Fruit fly (Drosophila melanogaster) whole organism, adult: ENCODE data around the gene CG17768.

Source experiments
- CG11617 ChIP-seq: fragments of 200-800 bp; sonication (Bioruptor generic); optimal IDR thresholded peaks from 2 replicates; lab custom pipeline; 2017; ENCODE audit warnings: mild to moderate bottlenecking, missing biosample characterization, missing genetic modification reagents, missing genetic modification characterization
- CG12768 ChIP-seq: fragments of 200-800 bp; sonication (Bioruptor generic); optimal IDR thresholded peaks from 2 replicates; lab custom pipeline; 2017; ENCODE audit warnings: missing biosample characterization, missing genetic modification characterization, mild to moderate bottlenecking, moderate library complexity, missing genetic modification reagents
- CG14711 ChIP-seq: fragments of 200-800 bp; sonication (Bioruptor generic); optimal IDR thresholded peaks from 2 replicates; lab custom pipeline; 2018; ENCODE audit warnings: missing biosample characterization, mild to moderate bottlenecking, missing genetic modification characterization, moderate library complexity
- CG1620 ChIP-seq: fragments of 200-800 bp; sonication (Bioruptor generic); optimal IDR thresholded peaks from 2 replicates; lab custom pipeline; 2016; ENCODE audit warnings: missing biosample characterization, missing genetic modification characterization
- CG33017 ChIP-seq: fragments of 200-800 bp; sonication (Bioruptor generic); optimal IDR thresholded peaks from 2 replicates; lab custom pipeline; 2018; ENCODE audit warnings: missing biosample characterization, mild to moderate bottlenecking, missing genetic modification characterization, moderate library complexity
- CG5204 ChIP-seq: fragments of 200-800 bp; sonication (Bioruptor generic); optimal IDR thresholded peaks from 2 replicates; lab custom pipeline; 2016; ENCODE audit warnings: missing biosample characterization, missing genetic modification characterization
- CG7045 ChIP-seq: fragments of 200-800 bp; sonication (Bioruptor generic); optimal IDR thresholded peaks from 2 replicates; lab custom pipeline; 2017; ENCODE audit warnings: missing biosample characterization, mild to moderate bottlenecking, missing genetic modification characterization
- CG7101 ChIP-seq: fragments of 200-800 bp; sonication (Bioruptor generic); optimal IDR thresholded peaks from 2 replicates; lab custom pipeline; 2018; ENCODE audit warnings: missing biosample characterization, mild to moderate bottlenecking, missing genetic modification characterization, moderate library complexity
- Clk ChIP-seq: fragments of 200-800 bp; sonication (Bioruptor generic); optimal IDR thresholded peaks from 2 replicates; lab custom pipeline; 2017; ENCODE audit warnings: missing biosample characterization, missing genetic modification characterization
- Crg-1 ChIP-seq: fragments of 200-800 bp; sonication (Bioruptor generic); optimal IDR thresholded peaks from 2 replicates; lab custom pipeline; 2016; ENCODE audit warnings: missing biosample characterization, missing genetic modification characterization
- Hr96 ChIP-seq: fragments of 200-800 bp; sonication (Bioruptor generic); optimal IDR thresholded peaks from 2 replicates; lab custom pipeline; 2016; ENCODE audit warnings: missing biosample characterization, missing genetic modification characterization
- Mnt ChIP-seq: fragments of 200-800 bp; sonication (Bioruptor generic); optimal IDR thresholded peaks from 2 replicates; lab custom pipeline; 2016; ENCODE audit warnings: missing biosample characterization, mild to moderate bottlenecking, missing genetic modification characterization
- bab1 ChIP-seq: fragments of 200-800 bp; sonication (Bioruptor generic); optimal IDR thresholded peaks from 3 replicates; lab custom pipeline; 2019; ENCODE audit warnings: missing biosample characterization, mild to moderate bottlenecking, missing genetic modification characterization, moderate library complexity
- cic ChIP-seq: fragments of 200-800 bp; sonication (Bioruptor generic); optimal IDR thresholded peaks from 2 replicates; lab custom pipeline; 2017; ENCODE audit warnings: missing biosample characterization, mild to moderate bottlenecking, missing genetic modification characterization, moderate library complexity
- cnc ChIP-seq, 2 experiments: fragments of >200 bp; optimal IDR thresholded peaks; 2 replicates each; lab custom pipeline; 2017
- kay ChIP-seq: fragments of 200-800 bp; sonication (Bioruptor generic); peaks from one replicate; lab custom pipeline; 2016; ENCODE audit warnings: missing biosample characterization, missing genetic modification characterization, borderline replicate concordance
- ovo ChIP-seq: fragments of 200-800 bp; sonication (Bioruptor generic); optimal IDR thresholded peaks from 2 replicates; lab custom pipeline; 2016; ENCODE audit warnings: missing biosample characterization, missing genetic modification characterization
- pad ChIP-seq: fragments of 200-800 bp; sonication (Bioruptor generic); optimal IDR thresholded peaks from 3 replicates; lab custom pipeline; 2017; ENCODE audit warnings: missing biosample characterization, missing genetic modification characterization, mild to moderate bottlenecking, moderate library complexity, missing genetic modification reagents
- tj ChIP-seq: fragments of 200-800 bp; sonication (Bioruptor generic); optimal IDR thresholded peaks from 3 replicates; lab custom pipeline; 2017; ENCODE audit warnings: missing biosample characterization, mild to moderate bottlenecking, missing genetic modification characterization, moderate library complexity
- toe ChIP-seq: fragments of 200-800 bp; sonication (Bioruptor generic); optimal IDR thresholded peaks from 2 replicates; lab custom pipeline; 2016; ENCODE audit warnings: missing biosample characterization, missing genetic modification characterization

The CG17768 gene

DNA sequence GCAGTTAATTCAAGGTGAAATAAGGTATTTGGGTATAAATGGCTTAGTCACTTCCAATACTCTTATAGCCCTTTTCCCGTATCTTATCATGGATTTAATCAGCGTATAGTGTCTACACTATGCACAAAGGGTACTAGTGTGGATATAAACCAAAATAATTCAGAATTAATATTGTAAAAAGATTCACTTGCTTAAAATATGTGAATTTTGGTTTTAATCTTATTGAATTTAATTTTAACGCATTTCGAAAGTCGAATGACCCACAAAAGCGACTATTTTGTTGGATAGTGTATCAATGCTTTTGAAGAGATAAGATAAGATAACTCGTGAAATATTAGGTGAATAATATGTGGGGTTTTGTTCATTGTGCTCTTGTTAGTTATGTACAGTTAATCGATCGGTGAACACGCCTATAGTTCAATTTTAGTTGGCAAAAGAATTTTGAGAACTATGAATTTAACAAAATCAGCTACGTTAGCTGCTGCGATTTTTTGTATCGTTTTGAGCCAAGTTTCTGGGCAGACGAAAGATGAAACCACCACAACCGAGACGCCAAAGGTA, 23.0 kb downstream of the CG17768 start, which contains the start of gene CG5096:
Gene CG5096, plus strand, starts transcription at position 374 of the 561 bp plus-strand sequence.
- TF ChIP-seq CG5204 (GFP tag; lab: Kevin White, UChicago) (no peak), CG11617 (GFP tag; lab: Kevin White, UChicago) (peak; percentile 92), bab1 (no peak), CG14711 (peak; percentile 90), Clk (GFP tag; lab: Kevin White, UChicago) (peak; percentile 63), Mnt (GFP tag; lab: Kevin White, UChicago) (peak; percentile 56), cic (GFP tag; lab: Kevin White, UChicago) (peak; percentile 86), CG12768 (GFP tag; lab: Kevin White, UChicago) (peak; percentile 92), tj (peak; percentile 46), pad (GFP tag; lab: Kevin White, UChicago) (peak; percentile 71), kay (GFP tag; lab: Kevin White, UChicago) (peak; percentile 97), CG33017 (peak; percentile 96), CG7101 (tag; lab: Kevin White, UChicago) (peak; percentile 96), toe (GFP tag; lab: Kevin White, UChicago) (no peak), CG7045 (GFP tag; lab: Kevin White, UChicago) (peak; percentile 82), Hr96 (GFP tag; lab: Kevin White, UChicago) (no peak), ovo (no peak), Crg-1 (peak; percentile 55), cnc (optimal IDR thresholded peaks at IDR 0.05; lab: Kevin White, UChicago) (peak in 1 of 2 experiments; percentile 27), CG1620 (GFP tag; lab: Kevin White, UChicago) (no peak)

DNA sequence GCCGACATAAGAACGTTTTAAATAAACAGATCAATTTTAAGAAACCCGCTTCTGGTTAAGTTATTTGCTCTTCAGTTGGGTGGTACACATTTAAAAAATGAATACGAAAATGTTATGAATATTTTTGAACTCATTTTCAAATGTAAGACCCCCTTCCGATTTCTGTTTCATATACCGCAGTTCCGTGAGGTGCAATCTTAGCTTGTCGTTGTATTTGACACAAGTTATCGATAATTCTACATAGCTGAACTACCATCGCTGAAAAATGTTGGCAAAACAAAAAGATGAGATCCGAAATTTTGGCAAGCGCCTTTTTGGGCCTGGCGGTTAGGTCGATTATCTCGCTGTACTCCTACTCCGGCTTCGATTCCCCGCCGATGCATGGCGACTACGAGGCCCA, 25.1 kb downstream of the CG17768 start, which contains the start of gene gny:
Gene gny, plus strand, starts transcription at position 239 of the 400 bp plus-strand sequence.
- TF ChIP-seq bab1 (peak; percentile 15), ovo (no peak)

- TF ChIP-seq Hr96 (GFP tag; lab: Kevin White, UChicago): no peak
- no peak for TF ChIP-seq CG12768 (GFP tag; lab: Kevin White, UChicago)
- no peak for TF ChIP-seq ovo
- TF ChIP-seq cic (GFP tag; lab: Kevin White, UChicago): no peak
- TF ChIP-seq Clk (GFP tag; lab: Kevin White, UChicago): no peak
- no peak for TF ChIP-seq Crg-1
- no peak for TF ChIP-seq toe (GFP tag; lab: Kevin White, UChicago)
- no peak for TF ChIP-seq CG5204 (GFP tag; lab: Kevin White, UChicago)
- no peak for TF ChIP-seq CG11617 (GFP tag; lab: Kevin White, UChicago)
- TF ChIP-seq pad (GFP tag; lab: Kevin White, UChicago): no peak
- TF ChIP-seq tj: no peak
- TF ChIP-seq cnc (optimal IDR thresholded peaks at IDR 0.05; lab: Kevin White, UChicago): no peak
- no peak for TF ChIP-seq CG33017
Measured at dm6 chr2L:10378631-10379030, 26.4 kb downstream of the CG17768 start.

DNA sequence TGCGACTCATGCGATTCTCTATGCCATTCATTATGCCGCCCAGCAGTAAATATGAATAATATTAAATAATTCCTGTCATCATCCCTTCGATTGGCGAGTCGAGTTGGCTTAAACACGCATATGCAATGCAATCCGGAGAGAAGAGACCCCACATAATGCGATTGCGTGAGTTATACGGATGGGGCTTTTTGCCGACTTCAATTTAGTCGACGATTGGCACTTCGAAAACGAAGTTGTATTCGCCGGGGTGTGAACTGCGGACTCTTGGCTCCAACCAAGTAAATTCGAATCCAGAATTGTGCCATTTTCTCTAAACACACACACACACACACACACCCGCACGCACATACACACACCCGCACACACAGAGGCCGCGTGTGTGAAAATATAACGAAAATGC, 28.7 kb downstream of the CG17768 start:
- TF ChIP-seq Crg-1: no peak
- no peak for TF ChIP-seq CG7045 (GFP tag; lab: Kevin White, UChicago)
- TF ChIP-seq toe (GFP tag; lab: Kevin White, UChicago): no peak
- TF ChIP-seq Mnt (GFP tag; lab: Kevin White, UChicago): no peak
- TF ChIP-seq ovo: no peak
- no peak for TF ChIP-seq tj
- no peak for TF ChIP-seq CG12768 (GFP tag; lab: Kevin White, UChicago)
- no peak for TF ChIP-seq CG1620 (GFP tag; lab: Kevin White, UChicago)
- no peak for TF ChIP-seq CG11617 (GFP tag; lab: Kevin White, UChicago)
- TF ChIP-seq Clk (GFP tag; lab: Kevin White, UChicago): no peak
- TF ChIP-seq cic (GFP tag; lab: Kevin White, UChicago): no peak
- no peak for TF ChIP-seq Hr96 (GFP tag; lab: Kevin White, UChicago)
- no peak for TF ChIP-seq CG14711
- no peak for TF ChIP-seq cnc (optimal IDR thresholded peaks at IDR 0.05; lab: Kevin White, UChicago)
- no peak for TF ChIP-seq CG5204 (GFP tag; lab: Kevin White, UChicago)
- TF ChIP-seq kay (GFP tag; lab: Kevin White, UChicago): no peak
- TF ChIP-seq CG33017: no peak
- no peak for TF ChIP-seq bab1
- no peak for TF ChIP-seq CG7101 (tag; lab: Kevin White, UChicago)

dm6 chr2L:10375464-10376236, 29.4 kb downstream of the CG17768 start, which contains the start of the genes CG33303 and dpr19:
TSS of gene CG33303 (minus strand) at chr2L:10375757.
TSS of gene dpr19 (plus strand) at chr2L:10376168.
- TF ChIP-seq CG33017 (peak; percentile 79), CG12768 (GFP tag; lab: Kevin White, UChicago) (peak; percentile 29), ovo (peak; percentile 8), Mnt (GFP tag; lab: Kevin White, UChicago) (peak; percentile 13), CG5204 (GFP tag; lab: Kevin White, UChicago) (no peak), CG14711 (peak; percentile 70), pad (GFP tag; lab: Kevin White, UChicago) (no peak), tj (peak; percentile 40), cnc (optimal IDR thresholded peaks at IDR 0.05; lab: Kevin White, UChicago) (no peak), CG1620 (GFP tag; lab: Kevin White, UChicago) (no peak), CG7101 (tag; lab: Kevin White, UChicago) (peak; percentile 74), Hr96 (GFP tag; lab: Kevin White, UChicago) (no peak), Crg-1 (no peak), kay (GFP tag; lab: Kevin White, UChicago) (no peak), bab1 (peak; percentile 38), toe (GFP tag; lab: Kevin White, UChicago) (no peak), cic (GFP tag; lab: Kevin White, UChicago) (peak; percentile 38), CG11617 (GFP tag; lab: Kevin White, UChicago) (peak; percentile 73), Clk (GFP tag; lab: Kevin White, UChicago) (no peak), CG7045 (GFP tag; lab: Kevin White, UChicago) (peak; percentile 63)
